Worm (Caenorhabditis elegans): ENCODE results near the gene gcy-6.

DNA sequence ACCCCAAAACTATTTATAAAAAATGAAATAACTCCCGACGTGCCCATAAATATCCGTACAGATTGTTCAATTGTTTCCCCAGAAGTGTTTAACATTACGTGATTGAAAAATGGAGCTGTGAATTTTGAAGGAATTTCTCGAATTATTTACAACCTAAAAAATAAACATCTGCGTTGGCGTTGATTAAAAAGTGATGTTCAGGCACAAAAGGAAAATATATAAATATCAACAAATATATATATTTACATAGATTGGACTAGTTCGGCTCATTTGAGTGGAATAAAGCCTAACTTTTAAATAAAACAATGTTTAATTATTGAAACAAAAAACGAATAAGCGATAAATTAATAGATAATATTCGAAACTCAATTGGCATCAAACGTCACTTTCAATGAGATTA is 53.4 kb downstream of the gcy-6 start, which contains the start of gene sri-18:
- TF ChIP-seq F57A8.1 (GFP tag; optimal IDR thresholded peaks at IDR 0.05): no peak
- no peak for TF ChIP-seq F39B2.1 (GFP tag; IDR thresholded peaks at IDR 0.05)
- TF ChIP-seq egl-18 (GFP tag; IDR thresholded peaks at IDR 0.05): no peak
- TF ChIP-seq tbx-9 (tag; optimal IDR thresholded peaks at IDR 0.05; ENCODE audit: borderline replicate concordance): no peak
- no peak for TF ChIP-seq F49E8.2 (tag; optimal IDR thresholded peaks at IDR 0.05; ENCODE audit: insufficient read depth)
- no peak for TF ChIP-seq sptf-2 (GFP tag; optimal IDR thresholded peaks at IDR 0.05)
- TF ChIP-seq madf-8 (GFP tag; conservative IDR thresholded peaks at IDR 0.05): no peak

Data from whole organism, young adult.